Worm (Caenorhabditis elegans): ENCODE results near the gene irk-3.

ce11 chrX:14356683-14357287 is 13.4 kb downstream of the irk-3 start:
- TF ChIP-seq tab-1 (GFP tag; IDR thresholded peaks at IDR 0.05) = no peak
- no peak for TF ChIP-seq klf-2 (GFP tag; conservative IDR thresholded peaks at IDR 0.05)
- no peak for TF ChIP-seq flt-1 (GFP tag; IDR thresholded peaks at IDR 0.05)

Measured in whole organism, midembryonic.